Worm (Caenorhabditis elegans) whole organism, young adult: ENCODE data around the gene srz-6.
"Not testable (repeated sequence)": the region's sequence is repeated elsewhere in the genome, so short reads cannot be mapped to it uniquely, and the experiment has no call there.

Experiments used
- B0019.2 ChIP-seq: fragments of 200-800 bp; sonication (Bioruptor generic); conservative IDR thresholded peaks from 2 replicates; pipeline ENCODE4 v1.3.6; 2022; ENCODE audit warnings: missing genetic modification reagents, missing genetic modification characterization, missing compliant biosample characterization
- F33H1.4 ChIP-seq: fragments of 200-800 bp; sonication (Bioruptor generic); IDR thresholded peaks from 2 replicates; pipeline ENCODE4 v1.3.6; 2022; ENCODE audit warnings: missing genetic modification reagents, missing genetic modification characterization, missing compliant biosample characterization
- F49E8.2 ChIP-seq: sonication (generic microtip); optimal IDR thresholded peaks from 3 replicates; lab custom pipeline; 2017; ENCODE audit warnings: missing genetic modification characterization, mild to moderate bottlenecking, missing compliant biosample characterization, antibody characterized with exemption, moderate library complexity; ENCODE audit not compliant: insufficient read depth
- K12H6.12 ChIP-seq: fragments of 200-800 bp; sonication (Bioruptor generic); optimal IDR thresholded peaks from 2 replicates; lab custom pipeline; 2018; ENCODE audit warnings: mild to moderate bottlenecking, missing genetic modification characterization, missing compliant biosample characterization
- T07F8.4 ChIP-seq: sonication (generic microtip); optimal IDR thresholded peaks from 2 replicates; lab custom pipeline; 2016; ENCODE audit warnings: mild to moderate bottlenecking, missing genetic modification characterization, moderate library complexity, missing compliant biosample characterization
- Y56A3A.18 ChIP-seq: fragments of 200-800 bp; sonication (Bioruptor generic); IDR thresholded peaks from 2 replicates; pipeline ENCODE4 v1.3.6; 2022; ENCODE audit warnings: missing genetic modification reagents, missing genetic modification characterization, missing compliant biosample characterization
- Y67H2A.10 ChIP-seq: fragments of 200-800 bp; sonication (Bioruptor generic); conservative IDR thresholded peaks from 2 replicates; pipeline ENCODE4 v1.3.6; 2022; ENCODE audit warnings: missing genetic modification reagents, missing genetic modification characterization, missing compliant biosample characterization
- ama-1 ChIP-seq, 3 experiments: fragments of 150-350 bp in 1 of 3; sonication (generic microtip) in 2 of 3; optimal IDR thresholded peaks; 2 replicates each; lab custom pipeline; 2014 to 2018; ENCODE audit warnings: missing biosample characterization in 2 of 3, missing genetic modification characterization in 2 of 3, missing genetic modification reagents in 2 of 3
- atf-7 ChIP-seq: sonication (generic microtip); optimal IDR thresholded peaks from 2 replicates; lab custom pipeline; 2017; ENCODE audit warnings: mild to moderate bottlenecking, missing genetic modification characterization, missing compliant biosample characterization
- athp-1 ChIP-seq: sonication (generic microtip); optimal IDR thresholded peaks from 2 replicates; lab custom pipeline; 2017; ENCODE audit warnings: mild to moderate bottlenecking, missing genetic modification characterization, missing compliant biosample characterization
- attf-3 ChIP-seq: fragments of 200-800 bp; sonication (Bioruptor generic); conservative IDR thresholded peaks from 2 replicates; pipeline ENCODE4 v1.3.6; 2022; ENCODE audit warnings: missing genetic modification reagents, missing genetic modification characterization, missing compliant biosample characterization
- attf-6 ChIP-seq: fragments of 200-800 bp; sonication (Bioruptor generic); IDR thresholded peaks from 2 replicates; pipeline ENCODE4 v1.3.6; 2022; ENCODE audit warnings: missing genetic modification reagents, missing genetic modification characterization, missing compliant biosample characterization
- ceh-100 ChIP-seq: fragments of 200-800 bp; sonication (Bioruptor generic); IDR thresholded peaks from 2 replicates; pipeline ENCODE4 v1.3.6; 2022; ENCODE audit warnings: missing genetic modification reagents, missing genetic modification characterization, missing compliant biosample characterization
- ceh-40 ChIP-seq: fragments of 200-800 bp; sonication (Bioruptor generic); IDR thresholded peaks from 2 replicates; pipeline ENCODE4 v1.3.6; 2022; ENCODE audit warnings: missing genetic modification characterization, missing compliant biosample characterization
- chd-7 ChIP-seq: sonication (generic microtip); optimal IDR thresholded peaks from 2 replicates; lab custom pipeline; 2016; ENCODE audit warnings: mild to moderate bottlenecking, missing genetic modification characterization, moderate library complexity, missing compliant biosample characterization
- die-1 ChIP-seq: sonication (generic microtip); optimal IDR thresholded peaks from 2 replicates; lab custom pipeline; 2016; ENCODE audit warnings: missing genotype, mild to moderate bottlenecking, missing genetic modification characterization, missing compliant biosample characterization
- dox-1 ChIP-seq: fragments of 200-800 bp; sonication (Bioruptor generic); IDR thresholded peaks from 2 replicates; pipeline ENCODE4 v1.3.6; 2022; ENCODE audit warnings: missing genetic modification reagents, missing genetic modification characterization, missing compliant biosample characterization
- egl-44 ChIP-seq: fragments of 200-800 bp; sonication (Bioruptor generic); IDR thresholded peaks from 2 replicates; pipeline ENCODE4 v1.3.6; 2022; ENCODE audit warnings: missing genetic modification reagents, missing genetic modification characterization, missing compliant biosample characterization
- ekl-4 ChIP-seq: fragments of 200-800 bp; sonication (Bioruptor generic); IDR thresholded peaks from 2 replicates; pipeline ENCODE4 v1.3.6; 2022; ENCODE audit warnings: missing genetic modification reagents, missing genetic modification characterization, missing compliant biosample characterization
- him-1 ChIP-seq: sonication (generic microtip); optimal IDR thresholded peaks from 2 replicates; lab custom pipeline; 2016; ENCODE audit warnings: missing genotype, missing genetic modification reagents, missing genetic modification characterization, missing compliant biosample characterization
- hlh-12 ChIP-seq: sonication (generic microtip); optimal IDR thresholded peaks from 2 replicates; lab custom pipeline; 2016; ENCODE audit warnings: missing genetic modification characterization, missing compliant biosample characterization
- hmg-1.2 ChIP-seq: fragments of 200-800 bp; sonication (Bioruptor generic); IDR thresholded peaks from 2 replicates; pipeline ENCODE4 v1.3.6; 2022; ENCODE audit warnings: missing genetic modification reagents, missing genetic modification characterization, missing compliant biosample characterization
- hrde-1 ChIP-seq: sonication (generic microtip); optimal IDR thresholded peaks from 2 replicates; lab custom pipeline; 2016; ENCODE audit warnings: missing genetic modification characterization, mild to moderate bottlenecking, missing compliant biosample characterization, moderate library complexity, missing genotype, missing genetic modification reagents, borderline replicate concordance
- hsf-1 ChIP-seq: fragments of 200-800 bp; sonication (Bioruptor generic); IDR thresholded peaks from 2 replicates; pipeline ENCODE4 v1.3.6; 2022; ENCODE audit warnings: missing genetic modification reagents, missing genetic modification characterization, missing compliant biosample characterization
- let-526 ChIP-seq: fragments of 200-800 bp; sonication (Bioruptor generic); IDR thresholded peaks from 2 replicates; pipeline ENCODE4 v1.3.6; 2022; ENCODE audit warnings: missing genetic modification reagents, missing genetic modification characterization, missing compliant biosample characterization
- let-607 ChIP-seq, 2 experiments: fragments of 200-800 bp in 1 of 2; sonication (Bioruptor generic) in 1 of 2; sonication (generic microtip) in 1 of 2; optimal IDR thresholded peaks; 2 replicates each; lab custom pipeline; 2016 to 2018; ENCODE audit warnings: mild to moderate bottlenecking in 2 of 2, missing compliant biosample characterization in 2 of 2, missing genetic modification characterization in 2 of 2, moderate library complexity in 2 of 2, missing genotype in 1 of 2
- lin-26 ChIP-seq: fragments of 200-800 bp; sonication (Bioruptor generic); IDR thresholded peaks from 2 replicates; pipeline ENCODE4 v1.3.6; 2022; ENCODE audit warnings: missing genetic modification reagents, missing genetic modification characterization, missing compliant biosample characterization
- lsy-27 ChIP-seq: sonication (generic microtip); optimal IDR thresholded peaks from 2 replicates; lab custom pipeline; 2017; ENCODE audit warnings: missing genetic modification characterization, mild to moderate bottlenecking, missing compliant biosample characterization, antibody characterized with exemption, missing genotype, borderline replicate concordance; ENCODE audit not compliant: insufficient read depth
- madf-10 ChIP-seq: sonication (generic microtip); optimal IDR thresholded peaks from 2 replicates; lab custom pipeline; 2016; ENCODE audit warnings: mild to moderate bottlenecking, missing genetic modification characterization, missing compliant biosample characterization
- mcd-1 ChIP-seq: fragments of 200-800 bp; sonication (Bioruptor generic); IDR thresholded peaks from 2 replicates; pipeline ENCODE4 v1.3.6; 2022; ENCODE audit warnings: missing genetic modification reagents, missing genetic modification characterization, missing compliant biosample characterization
- mel-28 ChIP-seq: sonication (generic microtip); optimal IDR thresholded peaks from 2 replicates; lab custom pipeline; 2016; ENCODE audit warnings: borderline replicate concordance, mild to moderate bottlenecking, missing genetic modification characterization, missing compliant biosample characterization
- mes-4 ChIP-seq: sonication (generic microtip); optimal IDR thresholded peaks from 2 replicates; lab custom pipeline; 2016; ENCODE audit warnings: missing genotype, missing genetic modification characterization, missing compliant biosample characterization
- mxl-1 ChIP-seq: sonication (generic microtip); optimal IDR thresholded peaks from 2 replicates; lab custom pipeline; 2016; ENCODE audit warnings: missing genetic modification characterization, missing compliant biosample characterization
- nhr-80 ChIP-seq: sonication (generic microtip); optimal IDR thresholded peaks from 2 replicates; lab custom pipeline; 2016; ENCODE audit warnings: missing genetic modification characterization, missing compliant biosample characterization
- pbrm-1 ChIP-seq: fragments of 200-800 bp; sonication (Bioruptor generic); IDR thresholded peaks from 2 replicates; pipeline ENCODE4 v1.3.6; 2022; ENCODE audit warnings: missing genetic modification reagents, missing genetic modification characterization, missing compliant biosample characterization
- rcor-1 ChIP-seq: fragments of 200-800 bp; sonication (Bioruptor generic); IDR thresholded peaks from 2 replicates; pipeline ENCODE4 v1.3.6; 2022; ENCODE audit warnings: missing genetic modification reagents, missing genetic modification characterization, missing compliant biosample characterization
- rpc-1 ChIP-seq, 2 experiments: fragments of 150-350 bp in 1 of 2; sonication (generic microtip) in 1 of 2; optimal IDR thresholded peaks; 2 replicates each; lab custom pipeline; 2014 to 2018; ENCODE audit warnings: missing biosample characterization in 1 of 2, missing genetic modification characterization in 1 of 2, missing genetic modification reagents in 1 of 2, missing genotype in 1 of 2
- snpc-1.3 ChIP-seq: sonication (generic microtip); optimal IDR thresholded peaks from 2 replicates; lab custom pipeline; 2017; ENCODE audit warnings: missing genetic modification characterization, mild to moderate bottlenecking, missing compliant biosample characterization, antibody characterized with exemption, moderate library complexity, missing genotype, missing genetic modification reagents; ENCODE audit not compliant: insufficient read depth
- snpc-3.4 ChIP-seq: sonication (generic microtip); optimal IDR thresholded peaks from 2 replicates; lab custom pipeline; 2017; ENCODE audit warnings: missing genetic modification characterization, mild to moderate bottlenecking, missing compliant biosample characterization, antibody characterized with exemption, moderate library complexity, missing genotype, missing genetic modification reagents
- snpc-4 ChIP-seq, 5 experiments: fragments of 150-350 bp in 1 of 5; sonication (generic microtip) in 4 of 5; optimal IDR thresholded peaks; 2 replicates each; lab custom pipeline; 2014 to 2018; ENCODE audit warnings: missing genetic modification characterization in 5 of 5, missing biosample characterization in 3 of 5, antibody characterized with exemption in 2 of 5, mild to moderate bottlenecking in 2 of 5, missing compliant biosample characterization in 2 of 5, missing genotype in 2 of 5, moderate library complexity in 2 of 5, missing genetic modification reagents in 1 of 5
- tbp1 ChIP-seq: fragments of 200-800 bp; sonication (Bioruptor generic); optimal IDR thresholded peaks from 2 replicates; lab custom pipeline; 2018; ENCODE audit warnings: mild to moderate bottlenecking, missing genetic modification characterization, missing compliant biosample characterization
- zfh-2 ChIP-seq: fragments of 200-800 bp; sonication (Bioruptor generic); conservative IDR thresholded peaks from 2 replicates; pipeline ENCODE4 v1.3.6; 2022; ENCODE audit warnings: missing genetic modification reagents, missing genetic modification characterization, missing compliant biosample characterization
- zim-3 ChIP-seq: sonication (generic microtip); optimal IDR thresholded peaks from 2 replicates; lab custom pipeline; 2017; ENCODE audit warnings: mild to moderate bottlenecking, missing genetic modification characterization, moderate library complexity, missing compliant biosample characterization
- ztf-28 ChIP-seq: fragments of 200-800 bp; sonication (Bioruptor generic); IDR thresholded peaks from 2 replicates; pipeline ENCODE4 v1.3.6; 2022; ENCODE audit warnings: missing genetic modification reagents, missing genetic modification characterization, missing compliant biosample characterization

Gene srz-6

DNA sequence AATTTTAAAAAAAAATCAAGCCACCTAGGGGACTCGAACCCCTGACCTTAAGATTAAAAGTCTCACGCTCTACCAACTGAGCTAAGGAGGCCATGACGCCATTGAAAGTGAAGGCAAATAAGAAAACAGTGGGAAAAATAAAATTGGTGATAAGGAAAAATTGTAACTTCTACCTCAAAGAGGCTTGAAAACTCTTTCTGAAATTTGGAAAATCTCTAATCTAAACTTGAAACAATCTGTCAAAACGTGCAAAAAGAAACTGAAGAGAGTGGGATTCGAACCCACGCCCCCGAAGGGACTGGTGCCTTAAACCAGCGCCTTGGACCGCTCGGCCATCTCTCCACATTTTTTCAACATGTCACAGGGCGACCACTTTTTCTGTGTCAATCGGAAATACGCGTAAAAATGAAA, 49.6 kb downstream of the srz-6 start (continued):
- TF ChIP-seq mxl-1 (tag; lab: Kevin White, UChicago) = peak; percentile 65
- TF ChIP-seq ceh-100 (GFP tag; lab: Robert Waterston, UW) = peak; percentile 56; the same call in 1 of the 2 replicates
- TF ChIP-seq ztf-28 (GFP tag; lab: Robert Waterston, UW) = 0 out of 2 replicates have a peak, but pooled peaks have one; percentile 42
- peak; percentile 55 for TF ChIP-seq mes-4 (tag; lab: Kevin White, UChicago)
- TF ChIP-seq F49E8.2 (tag; lab: Kevin White, UChicago) = peak; percentile 61
- TF ChIP-seq zim-3 (tag; lab: Kevin White, UChicago) = peak; percentile 73
- TF ChIP-seq let-526 = 0 out of 2 replicates have a peak, but pooled peaks have one; percentile 59
- TF ChIP-seq F33H1.4 (GFP tag; lab: Robert Waterston, UW) = peak; percentile 24
- 0 out of 2 replicates have a peak, but pooled peaks have one; percentile 9 for TF ChIP-seq zfh-2 (GFP tag; lab: Robert Waterston, UW)
- TF ChIP-seq die-1 (tag; lab: Kevin White, UChicago) = peak; percentile 84
- peak; percentile 52 for TF ChIP-seq nhr-80 (tag; lab: Kevin White, UChicago)
- peak; percentile 17; the same call in 1 of the 2 replicates for TF ChIP-seq rcor-1 (GFP tag; lab: Robert Waterston, UW)
- 0 out of 2 replicates have a peak, but pooled peaks have one; percentile 40 for TF ChIP-seq ceh-40 (GFP tag; lab: Robert Waterston, UW)
- not testable (repeated sequence) for TF ChIP-seq ama-1 (optimal IDR thresholded peaks at IDR 0.05; lab: Kevin White, UChicago)
- peak; percentile 48 to 59 for TF ChIP-seq ama-1 (GFP tag; optimal IDR thresholded peaks at IDR 0.05; lab: Kevin White, UChicago)
- peak; percentile 66 for TF ChIP-seq atf-7 (tag; lab: Kevin White, UChicago)
- peak; percentile 49; the same call in 1 of the 2 replicates for TF ChIP-seq pbrm-1 (GFP tag; lab: Robert Waterston, UW)
- 0 out of 2 replicates have a peak, but pooled peaks have one; percentile 10 for TF ChIP-seq Y67H2A.10 (GFP tag; lab: Robert Waterston, UW)
- peak; percentile 91 for TF ChIP-seq tbp1 (GFP tag; lab: Kevin White, UChicago)
- peak; percentile 69 for TF ChIP-seq T07F8.4 (tag; lab: Kevin White, UChicago)
- TF ChIP-seq attf-3 (GFP tag; lab: Robert Waterston, UW) = peak; percentile 57; the same call in 1 of the 2 replicates
- peak; percentile 62; the same call in 1 of the 2 replicates for TF ChIP-seq hmg-1.2
- TF ChIP-seq dox-1 (GFP tag; lab: Robert Waterston, UW) = peak; percentile 80
- TF ChIP-seq egl-44 (GFP tag; lab: Robert Waterston, UW) = 0 out of 2 replicates have a peak, but pooled peaks have one; percentile 64
- 0 out of 2 replicates have a peak, but pooled peaks have one; percentile 54 for TF ChIP-seq attf-6 (GFP tag; lab: Robert Waterston, UW)
- TF ChIP-seq K12H6.12 (tag; lab: Kevin White, UChicago) = peak; percentile 9
- 0 out of 2 replicates have a peak, but pooled peaks have one; percentile 14 for TF ChIP-seq hsf-1 (GFP tag; lab: Robert Waterston, UW)
- TF ChIP-seq lin-26 (GFP tag; lab: Robert Waterston, UW) = peak; percentile 90
- peak; percentile 77 for TF ChIP-seq chd-7 (tag; lab: Kevin White, UChicago)
- 0 out of 2 replicates have a peak, but pooled peaks have one; percentile 26 for TF ChIP-seq B0019.2 (GFP tag; lab: Robert Waterston, UW)
- peak; percentile 32 to 38 for TF ChIP-seq let-607 (tag; optimal IDR thresholded peaks at IDR 0.05; lab: Kevin White, UChicago)
- peak; percentile 49 for TF ChIP-seq snpc-1.3 (tag; lab: Kevin White, UChicago)
- TF ChIP-seq lsy-27 = peak; percentile 32
- peak; percentile 3 for TF ChIP-seq mel-28
- TF ChIP-seq ekl-4 = peak; percentile 17; the same call in 1 of the 2 replicates
- peak; percentile 71 for TF ChIP-seq hlh-12 (tag; lab: Kevin White, UChicago)
- peak; percentile 50; the same call in 1 of the 2 replicates for TF ChIP-seq mcd-1 (GFP tag; lab: Robert Waterston, UW)
- TF ChIP-seq snpc-4 (GFP tag; optimal IDR thresholded peaks at IDR 0.05; lab: Kevin White, UChicago) = peak; percentile 75
- TF ChIP-seq snpc-4 (tag; optimal IDR thresholded peaks at IDR 0.05; lab: Kevin White, UChicago) = peak in 3 of 4 experiments; percentile 44 to 72 (median 70)
- TF ChIP-seq snpc-3.4 (tag; lab: Kevin White, UChicago) = peak; percentile 67
- peak; percentile 85 for TF ChIP-seq rpc-1 (optimal IDR thresholded peaks at IDR 0.05; lab: Kevin White, UChicago)
- TF ChIP-seq rpc-1 (tag; optimal IDR thresholded peaks at IDR 0.05; lab: Kevin White, UChicago) = peak; percentile 96
- TF ChIP-seq hrde-1 (tag; lab: Kevin White, UChicago) = peak; percentile 64
- TF ChIP-seq Y56A3A.18 (GFP tag; lab: Robert Waterston, UW) = 0 out of 2 replicates have a peak, but pooled peaks have one; percentile 81
- peak; percentile 89 for TF ChIP-seq him-1
- peak; percentile 39 for TF ChIP-seq madf-10 (tag; lab: Kevin White, UChicago)
- TF ChIP-seq athp-1 (tag; lab: Kevin White, UChicago) = peak; percentile 27
